Worm (Caenorhabditis elegans): ENCODE measurements around the gene F21C10.19.

- TF ChIP-seq aly-2 (tag; optimal IDR thresholded peaks at IDR 0.05) (no peak), unc-62 (GFP tag; optimal IDR thresholded peaks at IDR 0.05 in 1 of 2) (no peak), unc-62 (tag; optimal IDR thresholded peaks at IDR 0.05) (no peak), fos-1 (tag; optimal IDR thresholded peaks at IDR 0.05) (no peak), nhr-25 (tag; optimal IDR thresholded peaks at IDR 0.05; ENCODE audit: borderline replicate concordance, insufficient read depth) (no peak), nhr-76 (tag; optimal IDR thresholded peaks at IDR 0.05) (no peak), lsy-2 (tag; optimal IDR thresholded peaks at IDR 0.05) (no peak), unc-39 (tag; optimal IDR thresholded peaks at IDR 0.05) (no peak), lir-3 (tag; optimal IDR thresholded peaks at IDR 0.05) (no peak), ceh-62 (tag; optimal IDR thresholded peaks at IDR 0.05) (no peak), mep-1 (tag; optimal IDR thresholded peaks at IDR 0.05) (no peak), daf-8 (GFP tag; IDR thresholded peaks at IDR 0.05) (no peak), dmd-8 (GFP tag; IDR thresholded peaks at IDR 0.05) (no peak), ama-1 (optimal IDR thresholded peaks at IDR 0.05) (no peak)
These were observed 32.1 kb downstream of the F21C10.19 start, which contains the start of gene col-145 for ce11 chrV:9162955-9163468.
